Worm (Caenorhabditis elegans): ENCODE results near the gene Y38F1A.4.

- no peak for TF ChIP-seq spr-3 (GFP tag; optimal IDR thresholded peaks at IDR 0.05)
- no peak for TF ChIP-seq F37D6.2 (tag; optimal IDR thresholded peaks at IDR 0.05)
- no peak for TF ChIP-seq pha-4 (GFP tag; IDR thresholded peaks at IDR 0.05)
- no peak for TF ChIP-seq pha-4 (tag; optimal IDR thresholded peaks at IDR 0.05)
- no peak for TF ChIP-seq ceh-32 (tag; optimal IDR thresholded peaks at IDR 0.05; ENCODE audit: poor library complexity)
- TF ChIP-seq ztf-11 (tag; optimal IDR thresholded peaks at IDR 0.05), result no peak
- no peak for TF ChIP-seq dmd-8 (GFP tag; IDR thresholded peaks at IDR 0.05)
These were observed 43.2 kb upstream of the Y38F1A.4 start for ce11 chrII:13012684-13013083.

Measured in whole organism, L4 larva.